Fruit fly (Drosophila melanogaster): ENCODE data around the gene sturkopf.

sturkopf gene

dm6 chr3L:1334571-1335427 is 21.6 kb upstream of the sturkopf start, which contains the start of the genes Hmbs and CG2211 (continued):
- TF ChIP-seq seq (GFP tag; IDR thresholded peaks at IDR 0.05) (peak; percentile 75), CG6175 (GFP tag; IDR thresholded peaks at IDR 0.05) (peak; percentile 67; the same call in 2 of the 3 replicates), Eip74EF (GFP tag; optimal IDR thresholded peaks at IDR 0.05) (peak in 1 of 2 experiments; percentile 49), CG4730 (GFP tag; IDR thresholded peaks at IDR 0.05) (peak; percentile 60), oc (tag; optimal IDR thresholded peaks at IDR 0.05) (peak; percentile 58), pan (optimal IDR thresholded peaks at IDR 0.05) (no peak), pan (GFP tag; optimal IDR thresholded peaks at IDR 0.05 in 1 of 2, IDR thresholded peaks at IDR 0.05 in 1 of 2) (peak in 1 of 2 experiments; percentile 89), NK7.1 (GFP tag; optimal IDR thresholded peaks at IDR 0.05) (peak; percentile 58), dysf (GFP tag; IDR thresholded peaks at IDR 0.05) (peak; percentile 89), CG17361 (GFP tag; IDR thresholded peaks at IDR 0.05) (peak; percentile 82), kni (GFP tag; optimal IDR thresholded peaks at IDR 0.05) (peak; percentile 68), Tbp (GFP tag; optimal IDR thresholded peaks at IDR 0.05) (no peak), repo (GFP tag; optimal IDR thresholded peaks at IDR 0.05) (peak; percentile 74), sc (optimal IDR thresholded peaks at IDR 0.05) (no peak), sc (GFP tag; optimal IDR thresholded peaks at IDR 0.05) (peak; percentile 51), lov (optimal IDR thresholded peaks at IDR 0.05) (no peak), lov (GFP tag; IDR thresholded peaks at IDR 0.05) (peak; percentile 65; the same call in 1 of the 3 replicates), MBD-R2 (GFP tag; IDR thresholded peaks at IDR 0.05) (peak; percentile 82), chif (GFP tag; optimal IDR thresholded peaks at IDR 0.05) (peak; percentile 81 to 93), wek (GFP tag; optimal IDR thresholded peaks at IDR 0.05) (peak; percentile 28), Aef1 (GFP tag; IDR thresholded peaks at IDR 0.05) (peak; percentile 74), dimm (GFP tag; IDR thresholded peaks at IDR 0.05) (0 out of 2 replicates have a peak, but pooled peaks have one; percentile 30), CG10209 (GFP tag; optimal IDR thresholded peaks at IDR 0.05) (peak; percentile 80), cg (GFP tag; optimal IDR thresholded peaks at IDR 0.05) (no peak), CG17328 (GFP tag; IDR thresholded peaks at IDR 0.05) (peak; percentile 89), CG7786 (GFP tag; optimal IDR thresholded peaks at IDR 0.05) (peak; percentile 89), CG3407 (GFP tag; optimal IDR thresholded peaks at IDR 0.05) (peak; percentile 49), CG9215 (GFP tag; IDR thresholded peaks at IDR 0.05) (peak; percentile 79), zfh1 (GFP tag; IDR thresholded peaks at IDR 0.05) (peak; percentile 90), az2 (GFP tag; optimal IDR thresholded peaks at IDR 0.05) (peak; percentile 91), fd96Cb (tag; optimal IDR thresholded peaks at IDR 0.05) (peak; percentile 79), Gsc (GFP tag; IDR thresholded peaks at IDR 0.05) (no peak), Mes4 (GFP tag; optimal IDR thresholded peaks at IDR 0.05) (peak; percentile 87), gce (GFP tag; IDR thresholded peaks at IDR 0.05) (peak; percentile 68; the same call in 2 of the 3 replicates), CG11560 (tag; IDR thresholded peaks at IDR 0.05) (peak; percentile 74; the same call in 2 of the 3 replicates), CG9932 (GFP tag; IDR thresholded peaks at IDR 0.05) (peak; percentile 94), Bdp1 (GFP tag; optimal IDR thresholded peaks at IDR 0.05) (peak; percentile 79), Nf-YC (tag; optimal IDR thresholded peaks at IDR 0.05) (peak; percentile 84), CG8388 (GFP tag; optimal IDR thresholded peaks at IDR 0.05) (peak; percentile 65), CG18764 (GFP tag; optimal IDR thresholded peaks at IDR 0.05) (peak; percentile 80), Dll (GFP tag; IDR thresholded peaks at IDR 0.05; ENCODE audit: partially characterized antibody) (peak; percentile 70; the same call in 3 of the 4 replicates), toy (GFP tag; IDR thresholded peaks at IDR 0.05) (0 out of 2 replicates have a peak, but pooled peaks have one; percentile 51), MESR4 (GFP tag; optimal IDR thresholded peaks at IDR 0.05) (peak; percentile 77), CrebB (tag; optimal IDR thresholded peaks at IDR 0.05) (peak; percentile 75), CG11504 (tag; optimal IDR thresholded peaks at IDR 0.05) (no peak), CG11456 (GFP tag; IDR thresholded peaks at IDR 0.05) (peak; percentile 87; the same call in 2 of the 3 replicates), sim (GFP tag; IDR thresholded peaks at IDR 0.05) (no peak), ftz-f1 (GFP tag; optimal IDR thresholded peaks at IDR 0.05) (peak; percentile 68), CG34422 (GFP tag; IDR thresholded peaks at IDR 0.05) (peak; percentile 88)

All from whole organism, embryonic.